Fruit fly (Drosophila melanogaster) whole organism, embryonic: Measurements from ENCODE around the gene CG10147.
A peak's percentile ranks its signal among the peaks of the same experiment; 100 is the strongest.

ENCODE experiments used
- ATbp ChIP-seq: fragments of 200-800 bp; sonication (Bioruptor generic); optimal IDR thresholded peaks from 2 replicates; lab custom pipeline; 2017; ENCODE audit warnings: missing biosample characterization, mild to moderate bottlenecking, missing genetic modification characterization, missing genetic modification reagents
- Abd-B ChIP-seq: fragments of 200-800 bp; sonication (Bioruptor generic); optimal IDR thresholded peaks from 2 replicates; lab custom pipeline; 2018; ENCODE audit warnings: missing biosample characterization, mild to moderate bottlenecking, missing genetic modification characterization, moderate library complexity
- CG10321 ChIP-seq: fragments of 200-800 bp; sonication (Bioruptor generic); IDR thresholded peaks from 2 replicates; pipeline ENCODE4 v1.3.6; 2022; ENCODE audit warnings: missing biosample characterization, missing genetic modification characterization
- CG11398 ChIP-seq: fragments of 200-800 bp; sonication (Bioruptor generic); optimal IDR thresholded peaks from 2 replicates; lab custom pipeline; 2016; ENCODE audit warnings: missing biosample characterization, missing genetic modification characterization
- CG14014 ChIP-seq: fragments of 200-800 bp; sonication (Bioruptor generic); IDR thresholded peaks from 2 replicates; pipeline ENCODE4 v1.3.6; 2022; ENCODE audit warnings: missing biosample characterization, missing genetic modification characterization
- CG14965 ChIP-seq: fragments of 200-800 bp; sonication (Bioruptor generic); optimal IDR thresholded peaks from 2 replicates; lab custom pipeline; 2016; ENCODE audit warnings: missing biosample characterization, missing genetic modification characterization, borderline replicate concordance
- CG15073 ChIP-seq: fragments of 200-800 bp; sonication (Bioruptor generic); optimal IDR thresholded peaks from 2 replicates; lab custom pipeline; 2016; ENCODE audit warnings: missing biosample characterization, missing genetic modification characterization
- CG15601 ChIP-seq: fragments of 200-800 bp; sonication (Bioruptor generic); optimal IDR thresholded peaks from 3 replicates; lab custom pipeline; 2019; ENCODE audit warnings: missing biosample characterization, mild to moderate bottlenecking, missing genetic modification characterization, moderate library complexity
- CG15696 ChIP-seq: fragments of 200-800 bp; sonication (Bioruptor generic); optimal IDR thresholded peaks from 2 replicates; lab custom pipeline; 2019; ENCODE audit warnings: missing biosample characterization, mild to moderate bottlenecking, missing genetic modification characterization, moderate library complexity
- CG18619 ChIP-seq: fragments of 200-800 bp; sonication (Bioruptor generic); optimal IDR thresholded peaks from 3 replicates; lab custom pipeline; 2017; ENCODE audit warnings: missing biosample characterization, mild to moderate bottlenecking, missing genetic modification characterization
- CG18764 ChIP-seq: fragments of 200-800 bp; sonication (Bioruptor generic); optimal IDR thresholded peaks from 3 replicates; lab custom pipeline; 2016; ENCODE audit warnings: missing biosample characterization, missing genetic modification characterization
- CG2199 ChIP-seq: fragments of 200-800 bp; sonication (Bioruptor generic); IDR thresholded peaks from 3 replicates; pipeline ENCODE4 v1.3.6; 2022; ENCODE audit warnings: missing biosample characterization, missing genetic modification characterization
- CG4404 ChIP-seq: fragments of 200-800 bp; sonication (Bioruptor generic); IDR thresholded peaks from 2 replicates; pipeline ENCODE4 v1.3.6; 2022; ENCODE audit warnings: missing biosample characterization, missing genetic modification characterization
- CG6272 ChIP-seq: fragments of 200-800 bp; sonication (Bioruptor generic); IDR thresholded peaks from 2 replicates; pipeline ENCODE4 v1.3.6; 2022; ENCODE audit warnings: missing biosample characterization, missing genetic modification characterization
- CG6654 ChIP-seq: fragments of 200-800 bp; sonication (Bioruptor generic); optimal IDR thresholded peaks from 2 replicates; lab custom pipeline; 2017; ENCODE audit warnings: missing biosample characterization, mild to moderate bottlenecking, missing genetic modification characterization
- CG6791 ChIP-seq: fragments of 200-800 bp; sonication (Bioruptor generic); IDR thresholded peaks from 3 replicates; pipeline ENCODE4 v1.3.6; 2022; ENCODE audit warnings: missing biosample characterization, missing genetic modification characterization; ENCODE audit not compliant: partially characterized antibody
- CG9437 ChIP-seq: fragments of 200-800 bp; sonication (Bioruptor generic); optimal IDR thresholded peaks from 2 replicates; lab custom pipeline; 2018; ENCODE audit warnings: missing biosample characterization, mild to moderate bottlenecking, missing genetic modification characterization
- Dbx ChIP-seq: fragments of 200-800 bp; sonication (Bioruptor generic); IDR thresholded peaks from 3 replicates; pipeline ENCODE4 v1.3.6; 2022; ENCODE audit warnings: missing biosample characterization, missing genetic modification characterization
- Drgx ChIP-seq: fragments of 200-800 bp; sonication (Bioruptor generic); IDR thresholded peaks from 2 replicates; pipeline ENCODE4 v1.3.6; 2022; ENCODE audit warnings: missing biosample characterization, missing genetic modification characterization
- Ets97D ChIP-seq: fragments of 200-800 bp; sonication (Bioruptor generic); optimal IDR thresholded peaks from 3 replicates; lab custom pipeline; 2016; ENCODE audit warnings: missing biosample characterization, missing genetic modification characterization
- Hey ChIP-seq: fragments of 200-800 bp; sonication (Bioruptor generic); optimal IDR thresholded peaks from 3 replicates; lab custom pipeline; 2018; ENCODE audit warnings: missing biosample characterization, mild to moderate bottlenecking, missing genetic modification characterization
- Jarid2 ChIP-seq: fragments of 200-800 bp; sonication (Bioruptor generic); optimal IDR thresholded peaks from 3 replicates; lab custom pipeline; 2017; ENCODE audit warnings: mild to moderate bottlenecking, missing biosample characterization, missing genetic modification reagents, missing genetic modification characterization
- Lpt ChIP-seq: fragments of >200 bp; optimal IDR thresholded peaks from 2 replicates; lab custom pipeline; 2018; ENCODE audit warnings: missing biosample characterization, missing genetic modification characterization
- Mes4 ChIP-seq: fragments of 200-800 bp; sonication (Bioruptor generic); optimal IDR thresholded peaks from 2 replicates; lab custom pipeline; 2016; ENCODE audit warnings: missing biosample characterization, missing genetic modification characterization
- NfI ChIP-seq: fragments of 200-800 bp; sonication (Bioruptor generic); optimal IDR thresholded peaks from 3 replicates; lab custom pipeline; 2018; ENCODE audit warnings: missing biosample characterization, mild to moderate bottlenecking, missing genetic modification characterization, moderate library complexity
- Optix ChIP-seq: fragments of 200-800 bp; sonication (Bioruptor generic); IDR thresholded peaks from 3 replicates; pipeline ENCODE4 v1.3.6; 2022; ENCODE audit warnings: missing biosample characterization, missing genetic modification characterization
- Rfx ChIP-seq: fragments of 200-800 bp; sonication (Bioruptor generic); IDR thresholded peaks from 2 replicates; pipeline ENCODE4 v1.3.6; 2022; ENCODE audit warnings: missing biosample characterization, missing genetic modification characterization
- Sox100B ChIP-seq: fragments of 200-800 bp; sonication (Bioruptor generic); optimal IDR thresholded peaks from 3 replicates; lab custom pipeline; 2018; ENCODE audit warnings: missing biosample characterization, mild to moderate bottlenecking, missing genetic modification characterization
- al ChIP-seq: fragments of 200-800 bp; sonication (Bioruptor generic); IDR thresholded peaks from 2 replicates; pipeline ENCODE4 v1.3.6; 2022; ENCODE audit warnings: missing biosample characterization, missing genetic modification characterization
- ase ChIP-seq: fragments of 200-800 bp; sonication (Bioruptor generic); IDR thresholded peaks from 3 replicates; pipeline ENCODE4 v1.3.6; 2022; ENCODE audit warnings: missing biosample characterization, missing genetic modification characterization
- chinmo ChIP-seq: fragments of 200-800 bp; sonication (Bioruptor generic); IDR thresholded peaks from 4 replicates; pipeline ENCODE4 v1.3.6; 2022; ENCODE audit warnings: missing biosample characterization, missing genetic modification characterization; ENCODE audit not compliant: partially characterized antibody
- dan ChIP-seq: fragments of 200-800 bp; sonication (Bioruptor generic); IDR thresholded peaks from 2 replicates; pipeline ENCODE4 v1.3.6; 2022; ENCODE audit warnings: missing biosample characterization, missing genetic modification characterization
- danr ChIP-seq: fragments of 200-800 bp; sonication (Bioruptor generic); IDR thresholded peaks from 2 replicates; pipeline ENCODE4 v1.3.6; 2022; ENCODE audit warnings: missing biosample characterization, missing genetic modification characterization
- dm ChIP-seq: fragments of 200-800 bp; sonication (Bioruptor generic); optimal IDR thresholded peaks from 3 replicates; lab custom pipeline; 2016; ENCODE audit warnings: missing biosample characterization, missing genetic modification characterization
- ewg ChIP-seq: fragments of 200-800 bp; sonication (Bioruptor generic); optimal IDR thresholded peaks from 3 replicates; lab custom pipeline; 2017; ENCODE audit warnings: mild to moderate bottlenecking, missing biosample characterization, missing genetic modification reagents, missing genetic modification characterization
- eyg ChIP-seq: fragments of 200-800 bp; sonication (Bioruptor generic); optimal IDR thresholded peaks from 3 replicates; lab custom pipeline; 2016; ENCODE audit warnings: missing biosample characterization, missing genetic modification characterization
- hb ChIP-seq: fragments of 200-800 bp; sonication (Bioruptor generic); IDR thresholded peaks from 3 replicates; pipeline ENCODE4 v1.3.6; 2022; ENCODE audit warnings: missing biosample characterization, missing genetic modification characterization; ENCODE audit not compliant: partially characterized antibody
- inv ChIP-seq: fragments of 200-800 bp; sonication (Bioruptor generic); IDR thresholded peaks from 2 replicates; pipeline ENCODE4 v1.3.6; 2022; ENCODE audit warnings: missing biosample characterization, missing genetic modification characterization; ENCODE audit not compliant: partially characterized antibody
- nerfin-2 ChIP-seq: fragments of 200-800 bp; sonication (Bioruptor generic); IDR thresholded peaks from 2 replicates; pipeline ENCODE4 v1.3.6; 2022; ENCODE audit warnings: missing biosample characterization, missing genetic modification characterization; ENCODE audit not compliant: partially characterized antibody
- pita ChIP-seq: fragments of 200-800 bp; sonication (Bioruptor generic); optimal IDR thresholded peaks from 2 replicates; lab custom pipeline; 2017; ENCODE audit warnings: missing biosample characterization, mild to moderate bottlenecking, missing genetic modification characterization
- rib ChIP-seq: fragments of 200-800 bp; sonication (Bioruptor generic); IDR thresholded peaks from 2 replicates; pipeline ENCODE4 v1.3.6; 2022; ENCODE audit warnings: missing biosample characterization, missing genetic modification characterization
- sens ChIP-seq: fragments of 200-800 bp; sonication (Bioruptor generic); peaks from one replicate; lab custom pipeline; 2016; ENCODE audit warnings: missing biosample characterization, missing genetic modification characterization
- shn ChIP-seq: fragments of 200-800 bp; sonication (Bioruptor generic); optimal IDR thresholded peaks from 3 replicates; lab custom pipeline; 2016; ENCODE audit warnings: missing biosample characterization, missing genetic modification characterization
- sna ChIP-seq: fragments of 200-800 bp; sonication (Bioruptor generic); IDR thresholded peaks from 2 replicates; pipeline ENCODE4 v1.3.6; 2022; ENCODE audit warnings: missing biosample characterization, missing genetic modification characterization; ENCODE audit not compliant: partially characterized antibody
- tap ChIP-seq: fragments of 200-800 bp; optimal IDR thresholded peaks from 3 replicates; lab custom pipeline; 2019; ENCODE audit warnings: missing biosample characterization, mild to moderate bottlenecking, missing genetic modification characterization, moderate library complexity
- tio ChIP-seq: fragments of 200-800 bp; sonication (Bioruptor generic); optimal IDR thresholded peaks from 2 replicates; lab custom pipeline; 2017; ENCODE audit warnings: missing biosample characterization, missing genetic modification characterization, inconsistent platforms
- twi ChIP-seq: fragments of 200-800 bp; optimal IDR thresholded peaks from 2 replicates; lab custom pipeline; 2019; ENCODE audit warnings: missing biosample characterization, mild to moderate bottlenecking, missing genetic modification characterization, moderate library complexity
- unc-4 ChIP-seq: fragments of 200-800 bp; sonication (Bioruptor generic); IDR thresholded peaks from 2 replicates; pipeline ENCODE4 v1.3.6; 2022; ENCODE audit warnings: missing biosample characterization, missing genetic modification characterization; ENCODE audit not compliant: partially characterized antibody
- yki ChIP-seq: fragments of >200 bp; optimal IDR thresholded peaks from 3 replicates; lab custom pipeline; 2018
- zen2 ChIP-seq: fragments of 200-800 bp; sonication (Bioruptor generic); IDR thresholded peaks from 3 replicates; pipeline ENCODE4 v1.3.6; 2022; ENCODE audit warnings: missing biosample characterization, missing genetic modification characterization; ENCODE audit not compliant: partially characterized antibody

CG10147 gene

DNA sequence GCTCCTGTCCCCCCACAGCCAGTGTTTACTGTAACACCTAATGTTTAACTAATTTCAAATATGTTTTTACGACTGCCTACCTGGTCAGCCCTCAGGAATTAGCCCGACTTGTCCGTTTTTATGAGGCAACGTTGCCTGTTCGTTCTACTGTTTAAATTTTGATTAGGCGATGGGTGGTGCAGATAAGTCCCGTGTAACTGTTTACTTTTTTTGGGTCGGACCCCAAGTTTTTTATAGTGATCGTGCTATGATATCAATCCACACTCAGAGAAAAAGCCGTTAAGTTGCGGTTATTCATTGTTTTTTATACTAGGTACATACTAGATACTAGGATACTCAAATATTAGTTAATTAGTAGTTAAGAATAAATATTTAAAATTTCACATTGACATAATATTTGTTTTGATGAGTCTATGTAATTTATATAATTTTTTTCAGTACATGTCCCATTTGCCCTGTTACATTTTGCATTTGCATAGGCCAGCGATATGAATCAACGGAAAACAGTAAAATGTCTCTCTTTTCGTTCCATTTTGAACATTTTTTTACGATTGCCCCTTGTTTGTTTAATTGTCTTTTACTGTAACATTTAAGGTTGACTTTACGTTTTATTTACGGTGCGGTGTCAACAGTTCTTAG lies 20.4 kb downstream of the CG10147 start (continued):
- TF ChIP-seq Abd-B, result peak; percentile 68
- no peak for TF ChIP-seq nerfin-2 (GFP tag; lab: Robert Waterston, UW)
- peak; percentile 44; the same call in 1 of the 2 replicates for TF ChIP-seq Rfx
- no peak for TF ChIP-seq yki
- TF ChIP-seq ewg (GFP tag; lab: Kevin White, UChicago), result peak; percentile 55
- no peak; the same call in 1 of the 2 replicates for TF ChIP-seq dan
- TF ChIP-seq tap (tag; lab: Kevin White, UChicago), result peak; percentile 64
- TF ChIP-seq ase (GFP tag; lab: Robert Waterston, UW), result 0 out of 3 replicates have a peak, but pooled peaks have one; percentile 45
- TF ChIP-seq CG6654 (GFP tag; lab: Kevin White, UChicago), result peak; percentile 16
- no peak for TF ChIP-seq rib (GFP tag; lab: Robert Waterston, UW)
- TF ChIP-seq Jarid2 (GFP tag; lab: Kevin White, UChicago), result no peak
- no peak; the same call in 1 of the 2 replicates for TF ChIP-seq CG4404 (GFP tag; lab: Robert Waterston, UW)
- no peak for TF ChIP-seq inv (GFP tag; lab: Robert Waterston, UW)
- peak; percentile 90 for TF ChIP-seq sens (GFP tag; lab: Kevin White, UChicago)
- TF ChIP-seq zen2 (GFP tag; lab: Robert Waterston, UW), result no peak
- peak; percentile 81 for TF ChIP-seq CG15601 (tag; lab: Kevin White, UChicago)
- 0 out of 2 replicates have a peak, but pooled peaks have one; percentile 15 for TF ChIP-seq CG6272
- TF ChIP-seq al (GFP tag; lab: Robert Waterston, UW), result no peak
- no peak for TF ChIP-seq CG6791 (GFP tag; lab: Robert Waterston, UW)
- TF ChIP-seq hb (GFP tag; lab: Robert Waterston, UW), result no peak
- TF ChIP-seq Lpt (GFP tag; lab: Kevin White, UChicago), result no peak
- TF ChIP-seq ATbp (GFP tag; lab: Kevin White, UChicago), result peak; percentile 48
- TF ChIP-seq pita (GFP tag; lab: Kevin White, UChicago), result no peak
- no peak for TF ChIP-seq Dbx (GFP tag; lab: Robert Waterston, UW)
- TF ChIP-seq twi (tag; lab: Kevin White, UChicago), result peak; percentile 79
- TF ChIP-seq CG2199 (GFP tag; lab: Robert Waterston, UW), result 0 out of 3 replicates have a peak, but pooled peaks have one; percentile 67
- TF ChIP-seq CG9437 (GFP tag; lab: Kevin White, UChicago), result peak; percentile 70
- TF ChIP-seq Sox100B (GFP tag; lab: Kevin White, UChicago), result peak; percentile 69
- TF ChIP-seq Hey (tag; lab: Kevin White, UChicago), result no peak
- no peak for TF ChIP-seq eyg (GFP tag; lab: Kevin White, UChicago)
- TF ChIP-seq tio (GFP tag; lab: Kevin White, UChicago), result peak; percentile 73
- peak; percentile 39 for TF ChIP-seq CG18764 (GFP tag; lab: Kevin White, UChicago)
- no peak for TF ChIP-seq Ets97D (GFP tag; lab: Kevin White, UChicago)
- peak; percentile 63 for TF ChIP-seq CG18619 (GFP tag; lab: Kevin White, UChicago)
- no peak for TF ChIP-seq CG15073
- TF ChIP-seq chinmo (GFP tag; lab: Robert Waterston, UW), result no peak
- no peak for TF ChIP-seq Mes4
- TF ChIP-seq CG15696 (tag; lab: Kevin White, UChicago), result peak; percentile 68
- TF ChIP-seq dm (GFP tag; lab: Kevin White, UChicago), result no peak
- TF ChIP-seq CG14014, result 0 out of 2 replicates have a peak, but pooled peaks have one; percentile 10
- no peak for TF ChIP-seq CG10321 (GFP tag; lab: Robert Waterston, UW)
- no peak for TF ChIP-seq CG14965 (GFP tag; lab: Kevin White, UChicago)
- TF ChIP-seq Drgx (GFP tag; lab: Robert Waterston, UW), result no peak
- TF ChIP-seq NfI (GFP tag; lab: Kevin White, UChicago), result peak; percentile 19
- no peak for TF ChIP-seq Optix (GFP tag; lab: Robert Waterston, UW)
- no peak for TF ChIP-seq danr (GFP tag; lab: Robert Waterston, UW)
- TF ChIP-seq sna (GFP tag; lab: Robert Waterston, UW), result no peak
- TF ChIP-seq shn, result no peak
- TF ChIP-seq CG11398 (GFP tag; lab: Kevin White, UChicago), result peak; percentile 34
- no peak for TF ChIP-seq unc-4 (GFP tag; lab: Robert Waterston, UW)
